Worm (Caenorhabditis elegans): ENCODE results near the gene ham-3.

- TF ChIP-seq snpc-1.1 (tag; optimal IDR thresholded peaks at IDR 0.05; ENCODE audit: insufficient read depth): no peak
- TF ChIP-seq somi-1 (GFP tag; optimal IDR thresholded peaks at IDR 0.05): no peak
- TF ChIP-seq hmg-20 (GFP tag; IDR thresholded peaks at IDR 0.05): no peak
- TF ChIP-seq hlh-12 (tag; optimal IDR thresholded peaks at IDR 0.05): no peak
- no peak for TF ChIP-seq let-607 (tag; optimal IDR thresholded peaks at IDR 0.05)
- TF ChIP-seq ztf-3 (GFP tag; optimal IDR thresholded peaks at IDR 0.05): no peak
- no peak for TF ChIP-seq F37B4.10 (GFP tag; IDR thresholded peaks at IDR 0.05)
- TF ChIP-seq madf-10 (tag; optimal IDR thresholded peaks at IDR 0.05): no peak
- no peak for TF ChIP-seq K12H6.12 (tag; optimal IDR thresholded peaks at IDR 0.05)
- no peak for TF ChIP-seq nhr-120 (GFP tag; IDR thresholded peaks at IDR 0.05)
- no peak for TF ChIP-seq F57A8.1 (GFP tag; optimal IDR thresholded peaks at IDR 0.05)
- no peak for TF ChIP-seq attf-3 (GFP tag; conservative IDR thresholded peaks at IDR 0.05)
- no peak for TF ChIP-seq lir-1 (GFP tag; conservative IDR thresholded peaks at IDR 0.05)
Measured at ce11 chrIII:10134517-10134916, 13.9 kb downstream of the ham-3 start.

All from whole organism, young adult.